Worm (Caenorhabditis elegans): ENCODE data around the gene srbc-1.

The srbc-1 gene

ce11 chrV:3301898-3302297 is at the start of gene srbc-1:
srbc-1 (minus strand) TSS chrV:3301998.
- TF ChIP-seq unc-62 (GFP tag; optimal IDR thresholded peaks at IDR 0.05): no peak

DNA sequence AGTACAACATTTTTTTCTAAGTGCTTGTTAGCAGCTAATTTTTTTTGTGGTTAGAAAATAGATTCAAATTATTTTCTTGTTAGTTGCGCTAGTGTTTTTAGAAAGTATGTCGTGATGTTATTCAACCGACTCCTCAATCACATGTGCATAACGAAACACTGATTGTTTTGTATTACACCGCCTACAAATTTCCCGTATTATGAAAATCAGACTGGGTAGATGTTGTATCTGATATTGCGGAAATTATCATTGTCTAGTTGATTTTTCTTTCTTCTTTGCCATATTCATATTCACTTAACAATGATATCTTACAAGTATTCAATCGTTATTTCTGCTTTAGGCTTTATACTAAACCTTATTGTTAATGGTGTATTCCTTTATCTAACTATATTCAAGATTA is 49.5 kb upstream of the srbc-1 start, which contains the start of gene str-63:
str-63 (plus strand) TSS at position 301 of the 400 bp plus-strand sequence.
- no peak for TF ChIP-seq unc-62 (GFP tag; optimal IDR thresholded peaks at IDR 0.05)

DNA sequence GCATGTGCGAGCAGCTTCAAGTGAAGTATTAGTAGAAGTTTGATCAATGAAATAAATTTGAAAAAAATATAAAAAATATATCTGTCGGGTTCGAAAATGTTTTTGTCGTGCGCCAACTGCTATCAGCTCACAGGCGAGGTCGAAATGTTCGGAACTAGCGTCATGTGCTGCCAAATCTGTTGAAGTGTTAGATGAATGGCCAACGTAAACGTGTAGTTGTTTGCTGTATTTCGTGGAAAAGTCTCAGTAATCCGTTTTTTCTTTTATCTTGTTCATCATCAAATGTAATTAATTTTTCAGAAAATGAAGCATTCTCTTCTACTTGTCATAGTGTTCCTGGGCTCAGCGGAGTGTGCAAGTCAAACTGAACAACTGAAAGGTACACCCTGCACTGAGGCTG is 48.1 kb upstream of the srbc-1 start, which contains the start of gene C17B7.15:
C17B7.15 (plus strand) TSS at position 301 of the 400 bp plus-strand sequence.
- TF ChIP-seq unc-62 (GFP tag; optimal IDR thresholded peaks at IDR 0.05): no peak

- TF ChIP-seq unc-62 (GFP tag; optimal IDR thresholded peaks at IDR 0.05): no peak
Observed at ce11 chrV:3347486-3347885, 45.7 kb upstream of the srbc-1 start.

DNA sequence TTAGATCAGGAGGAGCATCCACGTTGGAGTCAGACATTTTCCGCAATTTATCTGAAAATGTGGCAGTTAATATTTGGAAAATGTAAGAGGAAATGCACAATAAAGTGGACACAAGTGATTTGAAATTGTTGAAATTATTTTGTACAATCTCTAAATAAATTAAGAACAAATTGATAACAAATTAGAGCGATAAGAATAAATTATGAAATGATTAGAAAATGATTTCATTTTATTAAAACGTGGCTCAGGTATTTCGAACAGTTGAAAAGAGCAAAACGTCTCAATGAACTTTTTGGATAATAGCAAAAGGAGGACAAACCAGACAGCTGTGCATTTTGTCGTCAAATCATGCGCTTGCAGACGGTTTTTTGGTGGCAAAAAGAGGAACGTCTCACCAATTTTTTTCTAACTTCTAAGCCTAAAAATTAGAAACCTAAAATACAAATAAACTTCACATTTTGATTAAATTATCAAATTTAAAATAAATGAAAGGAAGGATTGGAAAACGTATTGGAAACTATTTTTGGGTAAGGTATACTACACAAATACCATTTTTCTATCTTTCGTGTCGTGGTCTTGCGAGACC is 44.7 kb upstream of the srbc-1 start, which contains the start of gene fbxa-65:
fbxa-65 (minus strand) TSS at position 51 of the 586 bp plus-strand sequence.
- no peak for TF ChIP-seq unc-62 (GFP tag; optimal IDR thresholded peaks at IDR 0.05)

ce11 chrV:3344001-3344400 is 42.2 kb upstream of the srbc-1 start:
- TF ChIP-seq unc-62 (GFP tag; optimal IDR thresholded peaks at IDR 0.05): no peak

DNA sequence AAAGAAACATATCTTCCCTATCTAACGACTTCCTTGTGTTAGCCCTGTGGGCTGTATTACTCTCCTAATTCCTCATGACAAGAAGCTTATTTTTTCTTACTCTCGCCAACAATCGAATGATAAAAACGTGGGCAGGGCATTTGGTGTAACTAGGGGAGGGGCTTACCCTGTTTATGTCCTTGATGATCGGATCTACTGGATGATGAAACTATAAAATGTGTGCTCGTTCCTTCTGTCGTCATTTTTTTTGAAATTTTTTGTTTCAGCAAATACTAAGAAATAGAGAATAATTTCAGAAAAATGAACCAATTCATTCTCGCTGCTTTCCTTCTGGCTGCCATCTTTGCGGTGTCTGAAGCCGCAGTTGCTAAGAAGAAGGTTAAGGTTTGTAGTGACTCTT is 40.7 kb upstream of the srbc-1 start, which contains the start of gene C17B7.3:
C17B7.3 (plus strand) TSS at position 301 of the 400 bp plus-strand sequence.
- no peak for TF ChIP-seq unc-62 (GFP tag; optimal IDR thresholded peaks at IDR 0.05)

- TF ChIP-seq unc-62 (GFP tag; optimal IDR thresholded peaks at IDR 0.05): no peak
Observed at ce11 chrV:3341906-3342305, 40.1 kb upstream of the srbc-1 start, which contains the start of gene C17B7.10. C17B7.10 (minus strand) TSS chrV:3342006.

DNA sequence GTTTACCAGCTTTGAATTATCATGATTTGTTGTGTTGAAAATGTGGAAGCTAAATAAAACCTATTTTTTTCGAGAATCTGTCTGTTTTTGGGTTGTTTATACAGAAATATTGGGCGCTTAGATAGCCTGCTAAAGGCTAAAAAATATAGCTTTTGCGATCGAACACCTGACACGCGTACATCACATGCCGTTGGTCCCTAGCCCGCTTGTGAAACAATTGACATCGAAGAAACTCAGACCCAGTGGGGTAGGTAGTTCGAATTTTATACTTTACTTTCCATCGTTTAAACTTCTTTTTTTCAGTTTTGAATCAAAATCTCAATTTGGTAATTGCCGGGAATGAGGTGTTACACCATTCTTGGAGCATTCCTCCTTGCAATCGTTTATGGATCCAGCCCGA is 37.2 kb upstream of the srbc-1 start, which contains the start of gene C17B7.4:
C17B7.4 (plus strand) TSS at position 301 of the 400 bp plus-strand sequence.
- no peak for TF ChIP-seq unc-62 (GFP tag; optimal IDR thresholded peaks at IDR 0.05)

ce11 chrV:3333334-3333733 is 31.5 kb upstream of the srbc-1 start, which contains the start of gene C17B7.5:
C17B7.5 (plus strand) TSS chrV:3333634.
- no peak for TF ChIP-seq unc-62 (GFP tag; optimal IDR thresholded peaks at IDR 0.05)

ce11 chrV:3332023-3332422 is 30.2 kb upstream of the srbc-1 start, which contains the start of gene C17B7.9:
C17B7.9 (minus strand) TSS chrV:3332123.
- TF ChIP-seq unc-62 (GFP tag; optimal IDR thresholded peaks at IDR 0.05): no peak

- no peak for TF ChIP-seq unc-62 (GFP tag; optimal IDR thresholded peaks at IDR 0.05)
Observed at ce11 chrV:3324178-3324577, 22.4 kb upstream of the srbc-1 start, which contains the start of gene C17B7.8. C17B7.8 (minus strand) TSS chrV:3324278.

DNA sequence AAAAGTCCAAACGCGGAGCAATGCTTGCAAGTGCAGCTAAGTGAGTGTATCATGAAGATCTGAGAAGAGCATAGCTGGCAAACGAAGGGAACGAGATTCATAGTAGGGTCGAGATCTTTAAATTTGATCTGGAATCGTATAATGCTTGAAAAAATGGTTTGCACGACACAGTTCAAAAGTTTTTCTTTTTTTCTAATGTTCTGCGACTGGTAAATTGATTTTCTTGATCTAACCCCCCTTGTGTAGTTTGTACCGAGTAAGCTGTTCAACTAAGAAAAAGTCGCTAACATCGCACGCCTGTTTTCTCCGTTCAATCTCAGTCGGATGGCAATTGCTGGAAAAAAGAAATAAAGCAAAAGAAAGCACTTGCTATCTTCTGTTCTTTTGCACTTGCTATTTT is 18.6 kb upstream of the srbc-1 start, which contains the start of gene C17B7.14:
C17B7.14 (minus strand) TSS at position 101 of the 400 bp plus-strand sequence.
- TF ChIP-seq unc-62 (GFP tag; optimal IDR thresholded peaks at IDR 0.05): no peak

ce11 chrV:3320005-3320404 is 18.2 kb upstream of the srbc-1 start, which contains the start of gene F35F10.14:
F35F10.14 (minus strand) TSS chrV:3320105.
- TF ChIP-seq unc-62 (GFP tag; optimal IDR thresholded peaks at IDR 0.05): no peak

DNA sequence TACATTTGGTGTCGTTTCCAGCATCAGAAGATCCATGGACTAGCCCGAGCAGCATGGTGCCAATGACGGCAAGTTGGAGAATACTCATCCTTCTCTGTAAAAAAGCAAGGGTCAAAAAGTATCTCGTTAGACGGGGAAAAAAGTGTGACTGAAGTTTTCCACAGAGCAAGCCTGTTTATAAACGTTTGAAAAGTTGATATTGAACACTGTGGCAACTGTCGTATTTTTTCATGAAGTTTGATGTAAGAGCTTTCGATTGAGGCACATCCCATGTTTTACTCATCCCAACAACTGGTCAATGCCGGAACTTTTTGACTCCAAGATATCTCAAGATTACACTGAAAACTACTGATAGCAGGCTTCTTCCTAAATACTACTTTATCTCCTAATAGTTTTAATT is 17.2 kb upstream of the srbc-1 start, which contains the start of gene F35F10.13:
F35F10.13 (minus strand) TSS at position 101 of the 400 bp plus-strand sequence.
- no peak for TF ChIP-seq unc-62 (GFP tag; optimal IDR thresholded peaks at IDR 0.05)

ce11 chrV:3316108-3316507 is 14.3 kb upstream of the srbc-1 start, which contains the start of gene F35F10.1:
F35F10.1 (plus strand) TSS chrV:3316307.
- TF ChIP-seq unc-62 (GFP tag; optimal IDR thresholded peaks at IDR 0.05): no peak

ce11 chrV:3315308-3315707 is 13.5 kb upstream of the srbc-1 start, which contains the start of gene arrd-19:
arrd-19 (minus strand) TSS chrV:3315516.
- TF ChIP-seq unc-62 (GFP tag; optimal IDR thresholded peaks at IDR 0.05): no peak
